Fruit fly (Drosophila melanogaster): Measurements from ENCODE around the gene CG33080.

CG33080 gene

dm6 chrX:5696436-5697022 is 21.0 kb downstream of the CG33080 start (continued):
- TF ChIP-seq nmo (GFP tag; optimal IDR thresholded peaks at IDR 0.05) (peak; percentile 95), nom (GFP tag; optimal IDR thresholded peaks at IDR 0.05) (peak; percentile 97), nerfin-1 (tag; optimal IDR thresholded peaks at IDR 0.05) (peak; percentile 92), zfh1 (GFP tag; IDR thresholded peaks at IDR 0.05) (peak; percentile 98), tin (GFP tag; optimal IDR thresholded peaks at IDR 0.05) (peak; percentile 98), CG7357 (GFP tag; IDR thresholded peaks at IDR 0.05) (peak; percentile 88), CG15514 (GFP tag; optimal IDR thresholded peaks at IDR 0.05) (peak; percentile 85), HLH54F (GFP tag; optimal IDR thresholded peaks at IDR 0.05) (peak; percentile 96), CG6813 (GFP tag; optimal IDR thresholded peaks at IDR 0.05) (peak; percentile 92), ham (GFP tag; IDR thresholded peaks at IDR 0.05) (peak; percentile 81), oc (tag; optimal IDR thresholded peaks at IDR 0.05) (peak; percentile 93), Kr (GFP tag; optimal IDR thresholded peaks at IDR 0.05) (peak; percentile 88), Lpt (GFP tag; optimal IDR thresholded peaks at IDR 0.05) (no peak), eyg (GFP tag; optimal IDR thresholded peaks at IDR 0.05) (peak; percentile 91), salm (tag; optimal IDR thresholded peaks at IDR 0.05) (peak; percentile 89), CG6683 (GFP tag; optimal IDR thresholded peaks at IDR 0.05) (peak; percentile 87), cato (GFP tag; optimal IDR thresholded peaks at IDR 0.05; ENCODE audit: borderline replicate concordance) (peak; percentile 92), HLH3B (GFP tag; IDR thresholded peaks at IDR 0.05) (peak; percentile 97), CG1024 (GFP tag; IDR thresholded peaks at IDR 0.05) (peak; percentile 96), CG12744 (GFP tag; optimal IDR thresholded peaks at IDR 0.05) (peak; percentile 96), nau (GFP tag; optimal IDR thresholded peaks at IDR 0.05) (peak; percentile 84), Ssrp (tag; optimal IDR thresholded peaks at IDR 0.05) (peak; percentile 96), CG32767 (GFP tag; IDR thresholded peaks at IDR 0.05) (peak; percentile 93), CG18619 (GFP tag; optimal IDR thresholded peaks at IDR 0.05) (peak; percentile 94), stc (GFP tag; IDR thresholded peaks at IDR 0.05) (peak; percentile 93), CG10431 (GFP tag; optimal IDR thresholded peaks at IDR 0.05) (peak; percentile 88), abd-A (tag; optimal IDR thresholded peaks at IDR 0.05) (peak; percentile 18), CG12219 (GFP tag; optimal IDR thresholded peaks at IDR 0.05) (peak; percentile 93), fu2 (GFP tag; optimal IDR thresholded peaks at IDR 0.05) (peak; percentile 94), CG4707 (GFP tag; optimal IDR thresholded peaks at IDR 0.05) (peak; percentile 80), z (GFP tag; IDR thresholded peaks at IDR 0.05) (peak; percentile 56; the same call in 1 of the 3 replicates), kni (GFP tag; optimal IDR thresholded peaks at IDR 0.05) (peak; percentile 87), CG11696 (GFP tag; IDR thresholded peaks at IDR 0.05) (peak; percentile 81), CG15479 (GFP tag; optimal IDR thresholded peaks at IDR 0.05) (peak; percentile 61), H15 (GFP tag; IDR thresholded peaks at IDR 0.05) (peak; percentile 97), CG17385 (GFP tag; optimal IDR thresholded peaks at IDR 0.05) (peak; percentile 92), br (optimal IDR thresholded peaks at IDR 0.05) (no peak), twi (tag; optimal IDR thresholded peaks at IDR 0.05) (peak; percentile 60), btn (GFP tag; optimal IDR thresholded peaks at IDR 0.05) (peak; percentile 97), CG18476 (GFP tag; optimal IDR thresholded peaks at IDR 0.05) (peak; percentile 96), CG5953 (GFP tag; IDR thresholded peaks at IDR 0.05) (peak; percentile 96), CG18262 (tag; optimal IDR thresholded peaks at IDR 0.05) (peak; percentile 80), Bdp1 (GFP tag; optimal IDR thresholded peaks at IDR 0.05) (peak; percentile 90), D19B (GFP tag; optimal IDR thresholded peaks at IDR 0.05) (peak; percentile 63), sna (GFP tag; IDR thresholded peaks at IDR 0.05; ENCODE audit: partially characterized antibody) (no peak), CG2678 (tag; optimal IDR thresholded peaks at IDR 0.05) (peak; percentile 95), slbo (GFP tag; IDR thresholded peaks at IDR 0.05) (peak; percentile 93), exex (tag; optimal IDR thresholded peaks at IDR 0.05) (peak; percentile 48), pzg (GFP tag; optimal IDR thresholded peaks at IDR 0.05) (peak; percentile 14), CG18011 (GFP tag; optimal IDR thresholded peaks at IDR 0.05) (peak; percentile 67)

All from whole organism, embryonic.